Fruit fly (Drosophila melanogaster): ENCODE data around the gene CG4820.

CG4820 gene

dm6 chr3R:11211291-11212061 lies 4.9 kb upstream of the CG4820 start:
- peak; percentile 63 for TF ChIP-seq psq (GFP tag; optimal IDR thresholded peaks at IDR 0.05)
- no peak for TF ChIP-seq Dif (GFP tag; optimal IDR thresholded peaks at IDR 0.05; ENCODE audit: partially characterized antibody)
- TF ChIP-seq sv (GFP tag; optimal IDR thresholded peaks at IDR 0.05) = peak; percentile 55
- no peak for TF ChIP-seq Vsx2 (GFP tag; optimal IDR thresholded peaks at IDR 0.05; ENCODE audit: partially characterized antibody)
- TF ChIP-seq CrebA (GFP tag; optimal IDR thresholded peaks at IDR 0.05; ENCODE audit: borderline replicate concordance) = no peak
- TF ChIP-seq lola (GFP tag; optimal IDR thresholded peaks at IDR 0.05) = no peak
- peak; percentile 61 for TF ChIP-seq Hnf4 (GFP tag; optimal IDR thresholded peaks at IDR 0.05)
- TF ChIP-seq dmrt93B (GFP tag; optimal IDR thresholded peaks at IDR 0.05) = peak; percentile 41
- TF ChIP-seq usp (GFP tag; optimal IDR thresholded peaks at IDR 0.05) = no peak
- TF ChIP-seq brk (GFP tag; optimal IDR thresholded peaks at IDR 0.05) = no peak
- TF ChIP-seq pan (optimal IDR thresholded peaks at IDR 0.05) = no peak
- TF ChIP-seq HLH106 (tag; optimal IDR thresholded peaks at IDR 0.05) = peak; percentile 73
- TF ChIP-seq sage (GFP tag; optimal IDR thresholded peaks at IDR 0.05) = no peak
- TF ChIP-seq br (GFP tag; optimal IDR thresholded peaks at IDR 0.05) = peak; percentile 36
- peak; percentile 66 for TF ChIP-seq Hr83 (GFP tag; optimal IDR thresholded peaks at IDR 0.05; ENCODE audit: poor library complexity, severe bottlenecking)
- peak; percentile 88 for TF ChIP-seq Jra (GFP tag; optimal IDR thresholded peaks at IDR 0.05)
- TF ChIP-seq Myc (optimal IDR thresholded peaks at IDR 0.05) = peak; percentile 71
- TF ChIP-seq foxo (GFP tag; optimal IDR thresholded peaks at IDR 0.05) = peak in 1 of 2 experiments; percentile 80
- no peak for TF ChIP-seq Hr78 (GFP tag; optimal IDR thresholded peaks at IDR 0.05)
- no peak for TF ChIP-seq GATAd (GFP tag; optimal IDR thresholded peaks at IDR 0.05)
- no peak for TF ChIP-seq jim (GFP tag; optimal IDR thresholded peaks at IDR 0.05)
- peak; percentile 60 for TF ChIP-seq fru (GFP tag; optimal IDR thresholded peaks at IDR 0.05)
- TF ChIP-seq h (GFP tag; optimal IDR thresholded peaks at IDR 0.05) = peak; percentile 74
- peak; percentile 82 for TF ChIP-seq woc (GFP tag; optimal IDR thresholded peaks at IDR 0.05)
- TF ChIP-seq dsf (GFP tag; optimal IDR thresholded peaks at IDR 0.05; ENCODE audit: borderline replicate concordance) = no peak
- TF ChIP-seq CG32264 (GFP tag; optimal IDR thresholded peaks at IDR 0.05) = no peak
- TF ChIP-seq Mio (GFP tag; optimal IDR thresholded peaks at IDR 0.05) = no peak
- TF ChIP-seq Abd-B (GFP tag; optimal IDR thresholded peaks at IDR 0.05) = no peak
- peak; percentile 59 for TF ChIP-seq Sp1 (GFP tag; optimal IDR thresholded peaks at IDR 0.05)
- TF ChIP-seq OdsH (GFP tag; optimal IDR thresholded peaks at IDR 0.05) = peak; percentile 62
- no peak for TF ChIP-seq Rel (GFP tag; optimal IDR thresholded peaks at IDR 0.05)
- peak; percentile 64 for TF ChIP-seq Rel (tag; optimal IDR thresholded peaks at IDR 0.05)
- TF ChIP-seq tai (GFP tag; optimal IDR thresholded peaks at IDR 0.05) = no peak
- peak; percentile 40 for TF ChIP-seq CG9705 (GFP tag; optimal IDR thresholded peaks at IDR 0.05)
- TF ChIP-seq N (GFP tag; optimal IDR thresholded peaks at IDR 0.05) = no peak
- TF ChIP-seq ey (GFP tag; optimal IDR thresholded peaks at IDR 0.05) = peak; percentile 65
- TF ChIP-seq Dfd (GFP tag; optimal IDR thresholded peaks at IDR 0.05) = no peak
- peak; percentile 77 for TF ChIP-seq rgr (GFP tag; optimal IDR thresholded peaks at IDR 0.05)
- peak in 1 of 2 experiments; percentile 4 for TF ChIP-seq dl (GFP tag; optimal IDR thresholded peaks at IDR 0.05; ENCODE audit: insufficient read depth in 1 of 2, partially characterized antibody in 2 of 2)

DNA sequence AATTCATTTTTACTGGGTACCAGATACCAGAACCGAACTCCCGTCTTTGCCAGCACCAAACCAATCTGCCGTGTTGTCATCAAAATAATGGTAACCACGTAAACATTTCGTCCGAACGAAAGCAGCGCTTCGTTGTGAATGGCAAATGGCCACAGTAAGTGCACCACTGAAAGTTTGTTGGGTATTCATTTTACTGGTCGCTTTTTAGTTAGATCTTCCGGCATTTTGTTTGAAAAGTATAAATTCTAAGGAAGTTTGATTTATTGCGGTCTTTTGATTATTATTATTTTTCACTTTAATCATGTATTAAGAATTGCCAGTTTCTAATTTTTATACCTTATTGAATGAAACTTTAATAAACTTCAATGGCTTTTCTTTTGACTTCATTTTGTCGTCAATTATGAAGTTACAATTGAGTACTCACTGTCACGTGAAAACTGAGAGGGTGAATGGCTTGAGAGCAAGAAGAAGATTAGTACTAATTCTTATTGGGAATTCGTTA lies 1.8 kb upstream of the CG4820 start, which contains the start of gene ZnT86D:
Gene ZnT86D (minus strand): TSS at position 91 of the 502 bp plus-strand sequence.
- TF ChIP-seq foxo (GFP tag; optimal IDR thresholded peaks at IDR 0.05) (peak in 1 of 2 experiments; percentile 64), ey (GFP tag; optimal IDR thresholded peaks at IDR 0.05) (peak; percentile 61), Mio (GFP tag; optimal IDR thresholded peaks at IDR 0.05) (no peak), dsf (GFP tag; optimal IDR thresholded peaks at IDR 0.05; ENCODE audit: borderline replicate concordance) (no peak), OdsH (GFP tag; optimal IDR thresholded peaks at IDR 0.05) (peak; percentile 33), tai (GFP tag; optimal IDR thresholded peaks at IDR 0.05) (no peak), GATAd (GFP tag; optimal IDR thresholded peaks at IDR 0.05) (no peak), Dfd (GFP tag; optimal IDR thresholded peaks at IDR 0.05) (no peak), brk (GFP tag; optimal IDR thresholded peaks at IDR 0.05) (no peak), Sp1 (GFP tag; optimal IDR thresholded peaks at IDR 0.05) (peak; percentile 81), sv (GFP tag; optimal IDR thresholded peaks at IDR 0.05) (no peak), woc (GFP tag; optimal IDR thresholded peaks at IDR 0.05) (peak; percentile 96), usp (GFP tag; optimal IDR thresholded peaks at IDR 0.05) (no peak), Hr83 (GFP tag; optimal IDR thresholded peaks at IDR 0.05; ENCODE audit: poor library complexity, severe bottlenecking) (peak; percentile 39), HLH106 (tag; optimal IDR thresholded peaks at IDR 0.05) (peak; percentile 84), psq (GFP tag; optimal IDR thresholded peaks at IDR 0.05) (peak; percentile 78), fru (GFP tag; optimal IDR thresholded peaks at IDR 0.05) (peak; percentile 86), h (GFP tag; optimal IDR thresholded peaks at IDR 0.05) (peak; percentile 73), jim (GFP tag; optimal IDR thresholded peaks at IDR 0.05) (no peak), CG9705 (GFP tag; optimal IDR thresholded peaks at IDR 0.05) (peak; percentile 59), Myc (optimal IDR thresholded peaks at IDR 0.05) (peak; percentile 58), Rel (GFP tag; optimal IDR thresholded peaks at IDR 0.05) (no peak), Rel (tag; optimal IDR thresholded peaks at IDR 0.05) (peak; percentile 44), CG32264 (GFP tag; optimal IDR thresholded peaks at IDR 0.05) (peak; percentile 30), Vsx2 (GFP tag; optimal IDR thresholded peaks at IDR 0.05; ENCODE audit: partially characterized antibody) (no peak), pan (optimal IDR thresholded peaks at IDR 0.05) (no peak), Dif (GFP tag; optimal IDR thresholded peaks at IDR 0.05; ENCODE audit: partially characterized antibody) (no peak), br (GFP tag; optimal IDR thresholded peaks at IDR 0.05) (peak; percentile 75), rgr (GFP tag; optimal IDR thresholded peaks at IDR 0.05) (peak; percentile 63), dl (GFP tag; optimal IDR thresholded peaks at IDR 0.05; ENCODE audit: insufficient read depth in 1 of 2, partially characterized antibody in 2 of 2) (no peak), sage (GFP tag; optimal IDR thresholded peaks at IDR 0.05) (no peak), Jra (GFP tag; optimal IDR thresholded peaks at IDR 0.05) (peak; percentile 22), N (GFP tag; optimal IDR thresholded peaks at IDR 0.05) (no peak), Hr78 (GFP tag; optimal IDR thresholded peaks at IDR 0.05) (no peak), CrebA (GFP tag; optimal IDR thresholded peaks at IDR 0.05; ENCODE audit: borderline replicate concordance) (no peak), Abd-B (GFP tag; optimal IDR thresholded peaks at IDR 0.05) (no peak), dmrt93B (GFP tag; optimal IDR thresholded peaks at IDR 0.05) (peak; percentile 39), lola (GFP tag; optimal IDR thresholded peaks at IDR 0.05) (no peak), Hnf4 (GFP tag; optimal IDR thresholded peaks at IDR 0.05) (peak; percentile 44)

All from whole organism, wandering third instar larva.